Worm (Caenorhabditis elegans): ENCODE results near the gene C14C10.5.

C14C10.5 gene

ce11 chrV:12599110-12599509 lies 882 bp upstream of the C14C10.5 start, which contains the start of the genes C14C10.10 and ril-2 (continued):
- peak; percentile 13 for TF ChIP-seq xbp-1 (tag; optimal IDR thresholded peaks at IDR 0.05)
- no peak for TF ChIP-seq nhr-77 (tag; optimal IDR thresholded peaks at IDR 0.05)
- TF ChIP-seq mep-1 (tag; optimal IDR thresholded peaks at IDR 0.05): peak; percentile 65
- TF ChIP-seq lin-14 (GFP tag; optimal IDR thresholded peaks at IDR 0.05): peak; percentile 56
- no peak for TF ChIP-seq fos-1 (tag; optimal IDR thresholded peaks at IDR 0.05)
- no peak for TF ChIP-seq sox-4 (tag; optimal IDR thresholded peaks at IDR 0.05)
- TF ChIP-seq dpl-1 (GFP tag; optimal IDR thresholded peaks at IDR 0.05): peak in 2 of 3 experiments; percentile 43 to 45
- no peak for TF ChIP-seq unc-62 (GFP tag; optimal IDR thresholded peaks at IDR 0.05)
- peak; percentile 36 for TF ChIP-seq irx-1 (tag; optimal IDR thresholded peaks at IDR 0.05)
- no peak for TF ChIP-seq efl-3 (GFP tag; optimal IDR thresholded peaks at IDR 0.05)
- TF ChIP-seq hpl-2 (GFP tag; optimal IDR thresholded peaks at IDR 0.05): no peak
- TF ChIP-seq lin-39 (tag; optimal IDR thresholded peaks at IDR 0.05): no peak
- TF ChIP-seq C04F5.9 (tag; optimal IDR thresholded peaks at IDR 0.05): no peak
- peak; percentile 30 to 33 for TF ChIP-seq efl-1 (optimal IDR thresholded peaks at IDR 0.05)
- TF ChIP-seq efl-1 (GFP tag; optimal IDR thresholded peaks at IDR 0.05 in 1 of 2): peak; percentile 51 to 94
- TF ChIP-seq lsy-2 (tag; optimal IDR thresholded peaks at IDR 0.05): peak; percentile 4 to 51
- no peak for TF ChIP-seq zip-4 (GFP tag; optimal IDR thresholded peaks at IDR 0.05)
- no peak for TF ChIP-seq sup-37 (GFP tag; optimal IDR thresholded peaks at IDR 0.05)
- TF ChIP-seq ceh-90 (tag; optimal IDR thresholded peaks at IDR 0.05): no peak
- TF ChIP-seq pqm-1 (tag; optimal IDR thresholded peaks at IDR 0.05): no peak
- no peak for TF ChIP-seq ztf-4 (tag; optimal IDR thresholded peaks at IDR 0.05)
- TF ChIP-seq egl-27 (tag; optimal IDR thresholded peaks at IDR 0.05): no peak
- TF ChIP-seq swsn-7 (tag; optimal IDR thresholded peaks at IDR 0.05): peak; percentile 15
- no peak for TF ChIP-seq hlh-4 (tag; optimal IDR thresholded peaks at IDR 0.05)
- no peak for TF ChIP-seq elt-2 (tag; optimal IDR thresholded peaks at IDR 0.05)
- TF ChIP-seq C16A3.4 (tag; optimal IDR thresholded peaks at IDR 0.05): no peak
- TF ChIP-seq nhr-85 (tag): no peak
- no peak for TF ChIP-seq nhr-28 (tag; optimal IDR thresholded peaks at IDR 0.05)
- TF ChIP-seq nhr-11 (tag; optimal IDR thresholded peaks at IDR 0.05): no peak
- TF ChIP-seq ztf-11 (tag; optimal IDR thresholded peaks at IDR 0.05): no peak
- no peak for TF ChIP-seq ets-5 (GFP tag; IDR thresholded peaks at IDR 0.05)
- TF ChIP-seq ceh-8 (GFP tag; optimal IDR thresholded peaks at IDR 0.05): no peak
- no peak for TF ChIP-seq pag-3 (tag; optimal IDR thresholded peaks at IDR 0.05; ENCODE audit: borderline replicate concordance, insufficient read depth)
- TF ChIP-seq unc-98 (GFP tag; IDR thresholded peaks at IDR 0.05): no peak
- no peak for TF ChIP-seq lir-3 (tag; optimal IDR thresholded peaks at IDR 0.05; ENCODE audit: poor library complexity)
- no peak for TF ChIP-seq hlh-17 (GFP tag; optimal IDR thresholded peaks at IDR 0.05; ENCODE audit: borderline replicate concordance)
- TF ChIP-seq mab-9 (GFP tag; IDR thresholded peaks at IDR 0.05): no peak
- TF ChIP-seq mdl-1 (tag; optimal IDR thresholded peaks at IDR 0.05): no peak

ce11 chrV:12601835-12602234 lies 1.8 kb downstream of the C14C10.5 start:
- TF ChIP-seq nhr-11 (tag; optimal IDR thresholded peaks at IDR 0.05): no peak
- TF ChIP-seq nhr-47 (tag; optimal IDR thresholded peaks at IDR 0.05): no peak
- no peak for TF ChIP-seq mdl-1 (tag; optimal IDR thresholded peaks at IDR 0.05)
- no peak for TF ChIP-seq elt-3 (tag; optimal IDR thresholded peaks at IDR 0.05)
- no peak for TF ChIP-seq sox-4 (tag; optimal IDR thresholded peaks at IDR 0.05)
- no peak for TF ChIP-seq hlh-17 (GFP tag; optimal IDR thresholded peaks at IDR 0.05; ENCODE audit: borderline replicate concordance)
- no peak for TF ChIP-seq mep-1 (tag; optimal IDR thresholded peaks at IDR 0.05)
- no peak for TF ChIP-seq aly-2 (tag; optimal IDR thresholded peaks at IDR 0.05)
- no peak for TF ChIP-seq snu-23 (GFP tag; optimal IDR thresholded peaks at IDR 0.05)
- TF ChIP-seq nhr-20 (tag; optimal IDR thresholded peaks at IDR 0.05): no peak
- no peak for TF ChIP-seq fkh-8 (tag; optimal IDR thresholded peaks at IDR 0.05)
- no peak for TF ChIP-seq efl-3 (GFP tag; optimal IDR thresholded peaks at IDR 0.05)
- no peak for TF ChIP-seq unc-62 (GFP tag; optimal IDR thresholded peaks at IDR 0.05)
- TF ChIP-seq mef-2 (tag; optimal IDR thresholded peaks at IDR 0.05): no peak
- TF ChIP-seq snpc-4 (tag; optimal IDR thresholded peaks at IDR 0.05): no peak
- TF ChIP-seq nhr-77 (tag; optimal IDR thresholded peaks at IDR 0.05): no peak
- no peak for TF ChIP-seq sptf-1 (tag; optimal IDR thresholded peaks at IDR 0.05)
- no peak for TF ChIP-seq alr-1 (tag; optimal IDR thresholded peaks at IDR 0.05; ENCODE audit: borderline replicate concordance)
